Worm (Caenorhabditis elegans) whole organism, young adult: ENCODE data around the gene T04A8.13.

Experiments used
- B0019.2 ChIP-seq: fragments of 200-800 bp; sonication (Bioruptor generic); conservative IDR thresholded peaks from 2 replicates; pipeline ENCODE4 v1.3.6; 2022; ENCODE audit warnings: missing genetic modification reagents, missing genetic modification characterization, missing compliant biosample characterization
- B0261.1 ChIP-seq: sonication (generic microtip); optimal IDR thresholded peaks from 2 replicates; lab custom pipeline; 2016; ENCODE audit warnings: mild to moderate bottlenecking, missing genetic modification characterization, moderate library complexity, missing compliant biosample characterization
- B0336.3 ChIP-seq: fragments of 200-800 bp; sonication (Bioruptor generic); IDR thresholded peaks from 2 replicates; pipeline ENCODE4 v1.3.6; 2022; ENCODE audit warnings: missing genetic modification characterization, missing compliant biosample characterization
- F23B12.7 ChIP-seq: sonication (generic microtip); optimal IDR thresholded peaks from 2 replicates; lab custom pipeline; 2017; ENCODE audit warnings: missing genetic modification characterization, mild to moderate bottlenecking, missing compliant biosample characterization, antibody characterized with exemption, moderate library complexity; ENCODE audit not compliant: insufficient read depth
- F37B4.10 ChIP-seq: fragments of 200-800 bp; sonication (Bioruptor generic); IDR thresholded peaks from 2 replicates; pipeline ENCODE4 v1.3.6; 2022; ENCODE audit warnings: missing genetic modification characterization, missing compliant biosample characterization
- F39B2.1 ChIP-seq: fragments of 200-800 bp; sonication (Bioruptor generic); IDR thresholded peaks from 2 replicates; pipeline ENCODE4 v1.3.6; 2022; ENCODE audit warnings: missing genetic modification reagents, missing genetic modification characterization, missing compliant biosample characterization
- F52B5.7 ChIP-seq: sonication (generic microtip); optimal IDR thresholded peaks from 2 replicates; lab custom pipeline; 2016; ENCODE audit warnings: mild to moderate bottlenecking, missing genetic modification characterization, missing compliant biosample characterization
- F57A8.1 ChIP-seq: fragments of 200-800 bp; sonication (Bioruptor generic); optimal IDR thresholded peaks from 2 replicates; lab custom pipeline; 2018; ENCODE audit warnings: mild to moderate bottlenecking, missing genetic modification characterization, moderate library complexity, missing compliant biosample characterization
- ama-1 ChIP-seq, 3 experiments: fragments of 150-350 bp in 1 of 3; sonication (generic microtip) in 2 of 3; optimal IDR thresholded peaks; 2 replicates each; lab custom pipeline; 2014 to 2018; ENCODE audit warnings: missing biosample characterization in 2 of 3, missing genetic modification characterization in 2 of 3, missing genetic modification reagents in 2 of 3
- aptf-2 ChIP-seq: fragments of 200-800 bp; sonication (Bioruptor generic); conservative IDR thresholded peaks from 2 replicates; pipeline ENCODE4 v1.3.6; 2022; ENCODE audit warnings: missing genetic modification reagents, missing genetic modification characterization, missing compliant biosample characterization
- attf-5 ChIP-seq: fragments of 200-800 bp; sonication (Bioruptor generic); optimal IDR thresholded peaks from 2 replicates; lab custom pipeline; 2018; ENCODE audit warnings: mild to moderate bottlenecking, missing genetic modification characterization, missing compliant biosample characterization
- attf-6 ChIP-seq: fragments of 200-800 bp; sonication (Bioruptor generic); IDR thresholded peaks from 2 replicates; pipeline ENCODE4 v1.3.6; 2022; ENCODE audit warnings: missing genetic modification reagents, missing genetic modification characterization, missing compliant biosample characterization
- ceh-58 ChIP-seq: fragments of 200-800 bp; sonication (Bioruptor generic); IDR thresholded peaks from 2 replicates; pipeline ENCODE4 v1.3.6; 2022; ENCODE audit warnings: missing genetic modification characterization, missing compliant biosample characterization
- dox-1 ChIP-seq: fragments of 200-800 bp; sonication (Bioruptor generic); IDR thresholded peaks from 2 replicates; pipeline ENCODE4 v1.3.6; 2022; ENCODE audit warnings: missing genetic modification reagents, missing genetic modification characterization, missing compliant biosample characterization
- egl-44 ChIP-seq: fragments of 200-800 bp; sonication (Bioruptor generic); IDR thresholded peaks from 2 replicates; pipeline ENCODE4 v1.3.6; 2022; ENCODE audit warnings: missing genetic modification reagents, missing genetic modification characterization, missing compliant biosample characterization
- gei-17 ChIP-seq: fragments of 200-800 bp; sonication (Bioruptor generic); optimal IDR thresholded peaks from 2 replicates; lab custom pipeline; 2018; ENCODE audit warnings: mild to moderate bottlenecking, missing genetic modification characterization, missing compliant biosample characterization
- hmg-1.2 ChIP-seq: fragments of 200-800 bp; sonication (Bioruptor generic); IDR thresholded peaks from 2 replicates; pipeline ENCODE4 v1.3.6; 2022; ENCODE audit warnings: missing genetic modification reagents, missing genetic modification characterization, missing compliant biosample characterization
- let-526 ChIP-seq: fragments of 200-800 bp; sonication (Bioruptor generic); IDR thresholded peaks from 2 replicates; pipeline ENCODE4 v1.3.6; 2022; ENCODE audit warnings: missing genetic modification reagents, missing genetic modification characterization, missing compliant biosample characterization
- lsy-27 ChIP-seq: sonication (generic microtip); optimal IDR thresholded peaks from 2 replicates; lab custom pipeline; 2017; ENCODE audit warnings: missing genetic modification characterization, mild to moderate bottlenecking, missing compliant biosample characterization, antibody characterized with exemption, missing genotype, borderline replicate concordance; ENCODE audit not compliant: insufficient read depth
- madf-3 ChIP-seq: fragments of 200-800 bp; sonication (Bioruptor generic); IDR thresholded peaks from 2 replicates; pipeline ENCODE4 v1.3.6; 2022; ENCODE audit warnings: missing genetic modification reagents, missing genetic modification characterization, missing compliant biosample characterization
- nfyb-1 ChIP-seq: fragments of 200-800 bp; sonication (Bioruptor generic); IDR thresholded peaks from 2 replicates; pipeline ENCODE4 v1.3.6; 2022; ENCODE audit warnings: missing genetic modification reagents, missing genetic modification characterization, missing compliant biosample characterization
- nhr-27 ChIP-seq: fragments of 200-800 bp; sonication (Bioruptor generic); optimal IDR thresholded peaks from 2 replicates; lab custom pipeline; 2018; ENCODE audit warnings: mild to moderate bottlenecking, missing genetic modification characterization, moderate library complexity, missing compliant biosample characterization
- nhr-80 ChIP-seq: sonication (generic microtip); optimal IDR thresholded peaks from 2 replicates; lab custom pipeline; 2016; ENCODE audit warnings: missing genetic modification characterization, missing compliant biosample characterization
- nhr-90 ChIP-seq: sonication (generic microtip); optimal IDR thresholded peaks from 2 replicates; lab custom pipeline; 2016; ENCODE audit warnings: missing genotype, mild to moderate bottlenecking, missing genetic modification characterization, missing compliant biosample characterization
- rcor-1 ChIP-seq: fragments of 200-800 bp; sonication (Bioruptor generic); IDR thresholded peaks from 2 replicates; pipeline ENCODE4 v1.3.6; 2022; ENCODE audit warnings: missing genetic modification reagents, missing genetic modification characterization, missing compliant biosample characterization
- repo-1 ChIP-seq: sonication (generic microtip); optimal IDR thresholded peaks from 2 replicates; lab custom pipeline; 2017; ENCODE audit warnings: mild to moderate bottlenecking, missing genetic modification characterization, missing compliant biosample characterization
- sdz-38 ChIP-seq: sonication (generic microtip); optimal IDR thresholded peaks from 2 replicates; lab custom pipeline; 2016; ENCODE audit warnings: missing genotype, missing genetic modification characterization, missing compliant biosample characterization
- sea-2 ChIP-seq: fragments of 200-800 bp; sonication (Bioruptor generic); IDR thresholded peaks from 2 replicates; pipeline ENCODE4 v1.3.6; 2022; ENCODE audit warnings: missing genetic modification characterization, missing compliant biosample characterization
- snpc-1.1 ChIP-seq: sonication (generic microtip); optimal IDR thresholded peaks from 2 replicates; lab custom pipeline; 2017; ENCODE audit warnings: missing genetic modification characterization, mild to moderate bottlenecking, missing compliant biosample characterization, antibody characterized with exemption, moderate library complexity, missing genotype, missing genetic modification reagents; ENCODE audit not compliant: insufficient read depth
- snpc-1.3 ChIP-seq: sonication (generic microtip); optimal IDR thresholded peaks from 2 replicates; lab custom pipeline; 2017; ENCODE audit warnings: missing genetic modification characterization, mild to moderate bottlenecking, missing compliant biosample characterization, antibody characterized with exemption, moderate library complexity, missing genotype, missing genetic modification reagents; ENCODE audit not compliant: insufficient read depth
- snpc-4 ChIP-seq, 5 experiments: fragments of 150-350 bp in 1 of 5; sonication (generic microtip) in 4 of 5; optimal IDR thresholded peaks; 2 replicates each; lab custom pipeline; 2014 to 2018; ENCODE audit warnings: missing genetic modification characterization in 5 of 5, missing biosample characterization in 3 of 5, antibody characterized with exemption in 2 of 5, mild to moderate bottlenecking in 2 of 5, missing compliant biosample characterization in 2 of 5, missing genotype in 2 of 5, moderate library complexity in 2 of 5, missing genetic modification reagents in 1 of 5
- sptf-2 ChIP-seq: fragments of 200-800 bp; sonication (Bioruptor generic); optimal IDR thresholded peaks from 2 replicates; lab custom pipeline; 2018; ENCODE audit warnings: mild to moderate bottlenecking, missing genetic modification characterization, missing compliant biosample characterization
- tbp1 ChIP-seq: fragments of 200-800 bp; sonication (Bioruptor generic); optimal IDR thresholded peaks from 2 replicates; lab custom pipeline; 2018; ENCODE audit warnings: mild to moderate bottlenecking, missing genetic modification characterization, missing compliant biosample characterization
- tlf-1 ChIP-seq: fragments of 200-800 bp; sonication (Bioruptor generic); optimal IDR thresholded peaks from 2 replicates; lab custom pipeline; 2018; ENCODE audit warnings: mild to moderate bottlenecking, missing genetic modification characterization, missing compliant biosample characterization
- zfh-2 ChIP-seq: fragments of 200-800 bp; sonication (Bioruptor generic); conservative IDR thresholded peaks from 2 replicates; pipeline ENCODE4 v1.3.6; 2022; ENCODE audit warnings: missing genetic modification reagents, missing genetic modification characterization, missing compliant biosample characterization
- zim-3 ChIP-seq: sonication (generic microtip); optimal IDR thresholded peaks from 2 replicates; lab custom pipeline; 2017; ENCODE audit warnings: mild to moderate bottlenecking, missing genetic modification characterization, moderate library complexity, missing compliant biosample characterization
- ztf-28 ChIP-seq: fragments of 200-800 bp; sonication (Bioruptor generic); IDR thresholded peaks from 2 replicates; pipeline ENCODE4 v1.3.6; 2022; ENCODE audit warnings: missing genetic modification reagents, missing genetic modification characterization, missing compliant biosample characterization
- ztf-6 ChIP-seq: fragments of 200-800 bp; sonication (Bioruptor generic); IDR thresholded peaks from 2 replicates; pipeline ENCODE4 v1.3.6; 2022; ENCODE audit warnings: missing genetic modification reagents, missing genetic modification characterization, missing compliant biosample characterization

The T04A8.13 gene

ce11 chrIII:4689595-4689994 lies 17.2 kb upstream of the T04A8.13 start (continued):
- TF ChIP-seq zfh-2 (GFP tag; lab: Robert Waterston, UW) (no peak), sptf-2 (GFP tag; lab: Kevin White, UChicago) (peak; percentile 87), sea-2 (GFP tag; lab: Robert Waterston, UW) (no peak), nhr-27 (tag; lab: Kevin White, UChicago) (no peak), B0261.1 (peak; percentile 94), attf-5 (GFP tag; lab: Kevin White, UChicago) (peak; percentile 81), sdz-38 (no peak), tbp1 (GFP tag; lab: Kevin White, UChicago) (peak; percentile 98), ztf-6 (GFP tag; lab: Robert Waterston, UW) (no peak), F39B2.1 (GFP tag; lab: Robert Waterston, UW) (0 out of 2 replicates have a peak, but pooled peaks have one; percentile 7), attf-6 (GFP tag; lab: Robert Waterston, UW) (peak; percentile 72; the same call in 1 of the 2 replicates), F23B12.7 (peak; percentile 82), rcor-1 (GFP tag; lab: Robert Waterston, UW) (peak; percentile 23; the same call in 1 of the 2 replicates), hmg-1.2 (GFP tag; lab: Robert Waterston, UW) (peak; percentile 71), F57A8.1 (peak; percentile 74), tlf-1 (GFP tag; lab: Kevin White, UChicago) (peak; percentile 71), nhr-90 (tag; lab: Kevin White, UChicago) (peak; percentile 98), nhr-80 (tag; lab: Kevin White, UChicago) (peak; percentile 70), ceh-58 (GFP tag; lab: Robert Waterston, UW) (0 out of 2 replicates have a peak, but pooled peaks have one; percentile 58), gei-17 (GFP tag; lab: Kevin White, UChicago) (peak; percentile 29), B0019.2 (GFP tag; lab: Robert Waterston, UW) (peak; percentile 62; the same call in 1 of the 2 replicates), nfyb-1 (GFP tag; lab: Robert Waterston, UW) (peak; percentile 91), ama-1 (optimal IDR thresholded peaks at IDR 0.05; lab: Kevin White, UChicago) (no peak), ama-1 (GFP tag; optimal IDR thresholded peaks at IDR 0.05; lab: Kevin White, UChicago) (peak; percentile 87 to 95), madf-3 (GFP tag; lab: Robert Waterston, UW) (no peak), ztf-28 (peak; percentile 91), snpc-1.3 (peak; percentile 92), snpc-4 (GFP tag; optimal IDR thresholded peaks at IDR 0.05; lab: Kevin White, UChicago) (peak; percentile 78), snpc-4 (tag; optimal IDR thresholded peaks at IDR 0.05; lab: Kevin White, UChicago) (peak in 3 of 4 experiments; percentile 2 to 66 (median 42)), F37B4.10 (GFP tag; lab: Robert Waterston, UW) (0 out of 2 replicates have a peak, but pooled peaks have one; percentile 71), let-526 (GFP tag; lab: Robert Waterston, UW) (peak; percentile 74; the same call in 1 of the 2 replicates), repo-1 (tag; lab: Kevin White, UChicago) (peak; percentile 83), aptf-2 (no peak), dox-1 (GFP tag; lab: Robert Waterston, UW) (peak; percentile 87), F52B5.7 (tag; lab: Kevin White, UChicago) (peak; percentile 91), B0336.3 (peak; percentile 71), lsy-27 (peak; percentile 70), egl-44 (GFP tag; lab: Robert Waterston, UW) (peak; percentile 79), zim-3 (peak; percentile 94), snpc-1.1 (tag; lab: Kevin White, UChicago) (peak; percentile 69)
